Worm (Caenorhabditis elegans) whole organism, early embryonic: ENCODE results near the gene mev-1.

ENCODE experiments used
- B0310.2 ChIP-seq: sonication (generic microtip); optimal IDR thresholded peaks from 2 replicates; lab custom pipeline; 2016; ENCODE audit warnings: mild to moderate bottlenecking, missing genetic modification characterization, missing compliant biosample characterization
- tbx-11 ChIP-seq: fragments of 200-800 bp; sonication (Bioruptor generic); IDR thresholded peaks from 2 replicates; pipeline ENCODE4 v1.3.6; 2022; ENCODE audit warnings: missing genetic modification characterization, missing compliant biosample characterization

DNA sequence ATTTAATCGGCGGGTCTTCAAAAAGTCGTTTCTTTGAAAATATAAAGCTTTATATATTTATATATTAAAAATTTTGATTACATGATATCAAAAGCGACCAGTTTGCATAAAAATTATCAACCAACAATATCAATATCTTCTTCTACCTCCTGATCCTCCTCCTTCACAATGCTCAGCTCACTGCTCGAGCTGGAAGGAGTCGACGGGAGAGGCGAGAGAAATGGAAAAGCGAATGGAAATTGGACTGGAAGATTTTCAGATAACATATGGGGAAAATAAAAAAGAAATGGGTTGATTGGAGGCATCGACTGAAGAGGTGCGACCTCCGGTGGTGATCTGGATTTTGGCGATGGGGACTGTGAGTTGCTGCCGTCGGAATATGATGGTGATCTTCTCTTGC, 5.9 kb downstream of the mev-1 start:
- TF ChIP-seq tbx-11 (GFP tag; lab: Robert Waterston, UW): no peak
- no peak for TF ChIP-seq B0310.2
